Fruit fly (Drosophila melanogaster) whole organism: ENCODE measurements around the gene CG31639.

ENCODE experiments used
- CG8478 ChIP-seq: fragments of >200 bp; optimal IDR thresholded peaks from 2 replicates; lab custom pipeline; 2018; ENCODE audit warnings: inconsistent platforms
- Dll ChIP-seq: fragments of >200 bp; optimal IDR thresholded peaks from 2 replicates; lab custom pipeline; 2017
- EcR ChIP-seq, 2 experiments: fragments of >200 bp; optimal IDR thresholded peaks; 2 replicates each; lab custom pipeline; 2017; ENCODE audit warnings: missing biosample characterization in 2 of 2, missing genetic modification characterization in 2 of 2, missing genetic modification reagents in 2 of 2
- pan ChIP-seq: fragments of >200 bp; optimal IDR thresholded peaks from 2 replicates; lab custom pipeline; 2017
- psq ChIP-seq: fragments of >200 bp; optimal IDR thresholded peaks from 2 replicates; lab custom pipeline; 2017
- usp ChIP-seq: fragments of >200 bp; optimal IDR thresholded peaks from 2 replicates; lab custom pipeline; 2017; ENCODE audit warnings: missing biosample characterization, missing genetic modification characterization, mixed read lengths

The CG31639 gene

dm6 chr2L:6177141-6177540 lies 22.2 kb upstream of the CG31639 start:
- TF ChIP-seq usp (GFP tag; lab: Kevin White, UChicago), result no peak
- TF ChIP-seq psq (lab: Kevin White, UChicago), result no peak
- TF ChIP-seq Dll, result no peak
- no peak for TF ChIP-seq EcR (GFP tag; optimal IDR thresholded peaks at IDR 0.05; lab: Kevin White, UChicago)
- TF ChIP-seq pan (lab: Kevin White, UChicago), result no peak
- TF ChIP-seq CG8478 (lab: Kevin White, UChicago), result no peak

- no peak for TF ChIP-seq EcR (GFP tag; optimal IDR thresholded peaks at IDR 0.05; lab: Kevin White, UChicago)
- TF ChIP-seq CG8478 (lab: Kevin White, UChicago), result no peak
- no peak for TF ChIP-seq usp (GFP tag; lab: Kevin White, UChicago)
- no peak for TF ChIP-seq pan (lab: Kevin White, UChicago)
- TF ChIP-seq psq (lab: Kevin White, UChicago), result no peak
- no peak for TF ChIP-seq Dll
These were observed 21.5 kb upstream of the CG31639 start for dm6 chr2L:6176408-6176807.

- TF ChIP-seq psq (lab: Kevin White, UChicago) (no peak), EcR (GFP tag; optimal IDR thresholded peaks at IDR 0.05; lab: Kevin White, UChicago) (no peak), Dll (no peak), usp (GFP tag; lab: Kevin White, UChicago) (no peak), CG8478 (lab: Kevin White, UChicago) (no peak), pan (lab: Kevin White, UChicago) (no peak)
These were observed 18.1 kb upstream of the CG31639 start for dm6 chr2L:6172996-6173395.

dm6 chr2L:6171166-6171565 lies 16.2 kb upstream of the CG31639 start:
- TF ChIP-seq CG8478 (lab: Kevin White, UChicago) (no peak), usp (GFP tag; lab: Kevin White, UChicago) (no peak), pan (lab: Kevin White, UChicago) (no peak), Dll (no peak), psq (lab: Kevin White, UChicago) (no peak), EcR (GFP tag; optimal IDR thresholded peaks at IDR 0.05; lab: Kevin White, UChicago) (no peak)

dm6 chr2L:6169119-6169518 lies 14.2 kb upstream of the CG31639 start:
- TF ChIP-seq CG8478 (lab: Kevin White, UChicago) (no peak), usp (GFP tag; lab: Kevin White, UChicago) (no peak), psq (lab: Kevin White, UChicago) (no peak), Dll (no peak), EcR (GFP tag; optimal IDR thresholded peaks at IDR 0.05; lab: Kevin White, UChicago) (no peak), pan (lab: Kevin White, UChicago) (no peak)

- no peak for TF ChIP-seq EcR (GFP tag; optimal IDR thresholded peaks at IDR 0.05; lab: Kevin White, UChicago)
- TF ChIP-seq usp (GFP tag; lab: Kevin White, UChicago), result no peak
- TF ChIP-seq pan (lab: Kevin White, UChicago), result no peak
- TF ChIP-seq CG8478 (lab: Kevin White, UChicago), result no peak
- no peak for TF ChIP-seq Dll
- no peak for TF ChIP-seq psq (lab: Kevin White, UChicago)
These were observed 10.7 kb upstream of the CG31639 start for dm6 chr2L:6165686-6166085.

dm6 chr2L:6160100-6160499 lies 5.2 kb upstream of the CG31639 start, which contains the start of gene CG13989:
Gene CG13989 (plus strand): TSS chr2L:6160400.
- TF ChIP-seq usp (GFP tag; lab: Kevin White, UChicago) (no peak), psq (lab: Kevin White, UChicago) (no peak), EcR (GFP tag; optimal IDR thresholded peaks at IDR 0.05; lab: Kevin White, UChicago) (no peak), pan (lab: Kevin White, UChicago) (no peak), Dll (no peak), CG8478 (lab: Kevin White, UChicago) (no peak)

- TF ChIP-seq CG8478 (lab: Kevin White, UChicago), result no peak
- TF ChIP-seq Dll, result no peak
- TF ChIP-seq usp (GFP tag; lab: Kevin White, UChicago), result no peak
- no peak for TF ChIP-seq psq (lab: Kevin White, UChicago)
- no peak for TF ChIP-seq EcR (GFP tag; optimal IDR thresholded peaks at IDR 0.05; lab: Kevin White, UChicago)
- TF ChIP-seq pan (lab: Kevin White, UChicago), result no peak
These were observed 3.3 kb downstream of the CG31639 start, which contains the start of gene Muc26B for dm6 chr2L:6151669-6152068. Gene Muc26B (plus strand): TSS chr2L:6151969.

- no peak for TF ChIP-seq CG8478 (lab: Kevin White, UChicago)
- no peak for TF ChIP-seq psq (lab: Kevin White, UChicago)
- TF ChIP-seq Dll, result no peak
- no peak for TF ChIP-seq usp (GFP tag; lab: Kevin White, UChicago)
- TF ChIP-seq pan (lab: Kevin White, UChicago), result no peak
- TF ChIP-seq EcR (GFP tag; optimal IDR thresholded peaks at IDR 0.05; lab: Kevin White, UChicago), result no peak
These were observed 15.9 kb downstream of the CG31639 start, which contains the start of gene CG13991 for dm6 chr2L:6139082-6139481. Gene CG13991 (plus strand): TSS chr2L:6139382.

- TF ChIP-seq psq (lab: Kevin White, UChicago), result no peak
- TF ChIP-seq usp (GFP tag; lab: Kevin White, UChicago), result no peak
- no peak for TF ChIP-seq EcR (GFP tag; optimal IDR thresholded peaks at IDR 0.05; lab: Kevin White, UChicago)
- TF ChIP-seq pan (lab: Kevin White, UChicago), result no peak
- TF ChIP-seq Dll, result no peak
- TF ChIP-seq CG8478 (lab: Kevin White, UChicago), result no peak
These were observed 24.3 kb downstream of the CG31639 start, which contains the start of the genes B9d2, tctn and CG9222 for dm6 chr2L:6130522-6131073. Gene B9d2 (minus strand): TSS chr2L:6130651. Gene tctn (minus strand): TSS chr2L:6130651. Gene CG9222 (plus strand): TSS chr2L:6131023.

dm6 chr2L:6127478-6127877 lies 27.5 kb downstream of the CG31639 start, which contains the start of gene WDR79:
Gene WDR79 (minus strand): TSS chr2L:6127775.
- TF ChIP-seq pan (lab: Kevin White, UChicago) (no peak), usp (GFP tag; lab: Kevin White, UChicago) (no peak), CG8478 (lab: Kevin White, UChicago) (no peak), Dll (no peak), EcR (GFP tag; optimal IDR thresholded peaks at IDR 0.05; lab: Kevin White, UChicago) (no peak), psq (lab: Kevin White, UChicago) (no peak)
